Worm (Caenorhabditis elegans): ENCODE data around the gene nep-17.

ce11 chrII:13467838-13468389 lies 39.7 kb upstream of the nep-17 start:
- no peak for TF ChIP-seq nfya-1 (tag; optimal IDR thresholded peaks at IDR 0.05)
- no peak for TF ChIP-seq tbx-7 (tag; optimal IDR thresholded peaks at IDR 0.05)
- no peak for TF ChIP-seq ama-1 (optimal IDR thresholded peaks at IDR 0.05)
- TF ChIP-seq mec-3 (tag; optimal IDR thresholded peaks at IDR 0.05; ENCODE audit: borderline replicate concordance): no peak
- no peak for TF ChIP-seq rnt-1 (tag; optimal IDR thresholded peaks at IDR 0.05)
- no peak for TF ChIP-seq ceh-9 (tag; optimal IDR thresholded peaks at IDR 0.05)
